Fruit fly (Drosophila melanogaster) whole organism, wandering third instar larva: ENCODE data around the gene Msp300.

ENCODE experiments used
- Dif ChIP-seq: fragments of 200-275, 200-300 bp; sonication (Bioruptor generic); optimal IDR thresholded peaks from 2 replicates; lab custom pipeline; 2018; ENCODE audit warnings: missing biosample characterization, missing genetic modification characterization; ENCODE audit not compliant: partially characterized antibody
- HLH106 ChIP-seq: fragments of 200-800 bp; optimal IDR thresholded peaks from 3 replicates; lab custom pipeline; 2019; ENCODE audit warnings: missing biosample characterization, mild to moderate bottlenecking, missing genetic modification characterization, moderate library complexity
- Hr78 ChIP-seq: fragments of >200 bp; optimal IDR thresholded peaks from 2 replicates; lab custom pipeline; 2017; ENCODE audit warnings: missing biosample characterization, missing genetic modification characterization
- Hr83 ChIP-seq: fragments of 200-300 bp; sonication (Bioruptor generic); optimal IDR thresholded peaks from 2 replicates; lab custom pipeline; 2016; ENCODE audit warnings: missing biosample characterization, mild to moderate bottlenecking, missing genetic modification characterization, moderate library complexity; ENCODE audit not compliant: poor library complexity, severe bottlenecking
- Myc ChIP-seq: fragments of >200 bp; optimal IDR thresholded peaks from 2 replicates; lab custom pipeline; 2017
- OdsH ChIP-seq: fragments of 200-800 bp; sonication (Bioruptor generic); optimal IDR thresholded peaks from 2 replicates; lab custom pipeline; 2016; ENCODE audit warnings: missing biosample characterization, mild to moderate bottlenecking, missing genetic modification characterization
- Vsx2 ChIP-seq: fragments of 200-300, 225-300 bp; sonication (Bioruptor generic); optimal IDR thresholded peaks from 2 replicates; lab custom pipeline; 2018; ENCODE audit warnings: missing biosample characterization, missing genetic modification characterization; ENCODE audit not compliant: partially characterized antibody
- br ChIP-seq: fragments of 200-800 bp; sonication (Bioruptor generic); optimal IDR thresholded peaks from 2 replicates; lab custom pipeline; 2016; ENCODE audit warnings: missing biosample characterization, missing genetic modification characterization
- dl ChIP-seq, 2 experiments: fragments of 175-275, 200-275 bp in 1 of 2; fragments of 200-275 bp in 1 of 2; sonication (Bioruptor generic); optimal IDR thresholded peaks; lab custom pipeline; 2018; ENCODE audit warnings: mild to moderate bottlenecking in 2 of 2, missing biosample characterization in 2 of 2, missing genetic modification characterization in 2 of 2, moderate library complexity in 2 of 2; ENCODE audit not compliant: partially characterized antibody in 2 of 2, insufficient read depth in 1 of 2
- fru ChIP-seq: fragments of 200-800 bp; sonication (Bioruptor generic); optimal IDR thresholded peaks from 3 replicates; lab custom pipeline; 2016; ENCODE audit warnings: missing biosample characterization, mild to moderate bottlenecking, missing genetic modification characterization
- h ChIP-seq: fragments of 200-800 bp; sonication (Bioruptor generic); optimal IDR thresholded peaks from 3 replicates; lab custom pipeline; 2016; ENCODE audit warnings: missing biosample characterization, mild to moderate bottlenecking, missing genetic modification characterization
- sage ChIP-seq: fragments of 200-800 bp; sonication (Bioruptor generic); optimal IDR thresholded peaks from 2 replicates; lab custom pipeline; 2016; ENCODE audit warnings: missing biosample characterization, mild to moderate bottlenecking, missing genetic modification characterization
- usp ChIP-seq: fragments of >200 bp; optimal IDR thresholded peaks from 2 replicates; lab custom pipeline; 2017; ENCODE audit warnings: missing biosample characterization, missing genetic modification characterization
- woc ChIP-seq: sonication (Bioruptor generic); optimal IDR thresholded peaks from 2 replicates; lab custom pipeline; 2016; ENCODE audit warnings: missing biosample characterization, mild to moderate bottlenecking, missing genetic modification characterization

dm6 chr2L:5109059-5109458 is 8.4 kb downstream of the Msp300 start:
- TF ChIP-seq OdsH (GFP tag; lab: Kevin White, UChicago): no peak
- no peak for TF ChIP-seq Dif (GFP tag; lab: Kevin White, UChicago)
- no peak for TF ChIP-seq fru (GFP tag; lab: Kevin White, UChicago)
- TF ChIP-seq usp (GFP tag; lab: Kevin White, UChicago): no peak
- no peak for TF ChIP-seq Myc
- TF ChIP-seq Vsx2 (GFP tag; lab: Kevin White, UChicago): no peak
- TF ChIP-seq Hr83 (GFP tag; lab: Kevin White, UChicago): no peak
- TF ChIP-seq br (GFP tag; lab: Kevin White, UChicago): no peak
- TF ChIP-seq h (GFP tag; lab: Kevin White, UChicago): no peak
- TF ChIP-seq HLH106: no peak
- TF ChIP-seq woc: no peak
- no peak for TF ChIP-seq Hr78 (GFP tag; lab: Kevin White, UChicago)
- TF ChIP-seq sage: no peak
- TF ChIP-seq dl (GFP tag; optimal IDR thresholded peaks at IDR 0.05; lab: Kevin White, UChicago; ENCODE audit: insufficient read depth in 1 of 2, partially characterized antibody in 2 of 2): no peak
